Worm (Caenorhabditis elegans) whole organism, L3 larva: ENCODE results near the gene zip-11.

Experiments used
- R02D3.7 ChIP-seq: fragments of 150-350 bp; optimal IDR thresholded peaks from 2 replicates; lab custom pipeline; 2014; ENCODE audit warnings: missing biosample characterization, missing genetic modification characterization
- aly-2 ChIP-seq: fragments of 150-350 bp; optimal IDR thresholded peaks from 2 replicates; lab custom pipeline; 2014; ENCODE audit warnings: missing biosample characterization, missing genetic modification characterization
- ama-1 ChIP-seq: fragments of 150-350 bp; optimal IDR thresholded peaks from 2 replicates; lab custom pipeline; 2018
- ceh-28 ChIP-seq: fragments of 150-350 bp; optimal IDR thresholded peaks from 2 replicates; lab custom pipeline; 2014; ENCODE audit warnings: missing biosample characterization, missing genetic modification reagents, missing genetic modification characterization
- ceh-9 ChIP-seq: sonication (generic microtip); optimal IDR thresholded peaks from 2 replicates; lab custom pipeline; 2018; ENCODE audit warnings: missing biosample characterization, missing genetic modification characterization
- daf-12 ChIP-seq: fragments of 150-350 bp; optimal IDR thresholded peaks from 2 replicates; lab custom pipeline; 2014; ENCODE audit warnings: missing biosample characterization, missing genetic modification reagents, missing genetic modification characterization
- egl-27 ChIP-seq: sonication (generic microtip); optimal IDR thresholded peaks from 4 replicates; lab custom pipeline; 2017; ENCODE audit warnings: missing biosample characterization, missing genetic modification reagents, missing genetic modification characterization
- egl-5 ChIP-seq: fragments of 150-350 bp; optimal IDR thresholded peaks from 2 replicates; lab custom pipeline; 2017; ENCODE audit warnings: missing biosample characterization, missing genetic modification reagents, missing genetic modification characterization, inconsistent platforms
- elt-1 ChIP-seq: fragments of 150-350 bp; optimal IDR thresholded peaks from 2 replicates; lab custom pipeline; 2014; ENCODE audit warnings: missing biosample characterization, missing genetic modification characterization
- elt-2 ChIP-seq: sonication (generic microtip); optimal IDR thresholded peaks from 2 replicates; lab custom pipeline; 2016; ENCODE audit warnings: missing genetic modification reagents, mild to moderate bottlenecking, missing genetic modification characterization, missing compliant biosample characterization
- elt-3 ChIP-seq, 3 experiments: fragments of 150-350 bp in 1 of 3; sonication (generic microtip) in 2 of 3; optimal IDR thresholded peaks; 2 replicates in 2 of 3; 4 replicates in 1 of 3; lab custom pipeline; 2014 to 2017; ENCODE audit warnings: missing biosample characterization in 3 of 3, missing genetic modification characterization in 3 of 3
- eor-1 ChIP-seq, 2 experiments: fragments of 150-350 bp; optimal IDR thresholded peaks; 2 replicates each; lab custom pipeline; 2014 to 2018; ENCODE audit warnings: missing biosample characterization in 2 of 2, missing genetic modification characterization in 2 of 2
- fkh-2 ChIP-seq: fragments of 150-350 bp; optimal IDR thresholded peaks from 2 replicates; lab custom pipeline; 2014; ENCODE audit warnings: missing biosample characterization, missing genetic modification reagents, missing genetic modification characterization
- fos-1 ChIP-seq: fragments of 150-350 bp; optimal IDR thresholded peaks from 2 replicates; lab custom pipeline; 2014; ENCODE audit warnings: missing biosample characterization, missing genetic modification characterization
- hmg-11 ChIP-seq: sonication (generic microtip); optimal IDR thresholded peaks from 2 replicates; lab custom pipeline; 2016; ENCODE audit warnings: missing genetic modification characterization, missing compliant biosample characterization
- jun-1 ChIP-seq: fragments of 150-350 bp; optimal IDR thresholded peaks from 2 replicates; lab custom pipeline; 2014; ENCODE audit warnings: missing biosample characterization, missing genetic modification reagents, missing genetic modification characterization
- lin-15B ChIP-seq: fragments of 150-350 bp; optimal IDR thresholded peaks from 2 replicates; lab custom pipeline; 2014; ENCODE audit warnings: missing biosample characterization, missing genetic modification characterization
- lin-39 ChIP-seq: fragments of 150-350 bp; optimal IDR thresholded peaks from 2 replicates; lab custom pipeline; 2018; ENCODE audit warnings: missing biosample characterization, missing genetic modification reagents, missing genetic modification characterization
- lsy-12 ChIP-seq: sonication (generic microtip); optimal IDR thresholded peaks from 2 replicates; lab custom pipeline; 2016; ENCODE audit warnings: mild to moderate bottlenecking, missing genetic modification characterization, missing compliant biosample characterization
- mdl-1 ChIP-seq: fragments of 150-350 bp; optimal IDR thresholded peaks from 2 replicates; lab custom pipeline; 2014; ENCODE audit warnings: missing biosample characterization, missing genetic modification characterization
- nfya-1 ChIP-seq: sonication (generic microtip); optimal IDR thresholded peaks from 2 replicates; lab custom pipeline; 2017; ENCODE audit warnings: missing genetic modification characterization, mild to moderate bottlenecking, missing compliant biosample characterization, antibody characterized with exemption, moderate library complexity; ENCODE audit not compliant: insufficient read depth
- nhr-11 ChIP-seq: fragments of 150-350 bp; optimal IDR thresholded peaks from 2 replicates; lab custom pipeline; 2014; ENCODE audit warnings: missing biosample characterization, missing genetic modification characterization
- nhr-23 ChIP-seq: fragments of 150-350 bp; optimal IDR thresholded peaks from 2 replicates; lab custom pipeline; 2014; ENCODE audit warnings: missing biosample characterization, missing genetic modification reagents, missing genetic modification characterization
- nhr-237 ChIP-seq: fragments of 150-350 bp; optimal IDR thresholded peaks from 2 replicates; lab custom pipeline; 2014; ENCODE audit warnings: missing biosample characterization, missing genetic modification characterization
- nhr-25 ChIP-seq: sonication (generic microtip); optimal IDR thresholded peaks from 2 replicates; lab custom pipeline; 2017; ENCODE audit warnings: missing biosample characterization, missing genetic modification characterization
- nhr-67 ChIP-seq: fragments of 150-350 bp; optimal IDR thresholded peaks from 2 replicates; lab custom pipeline; 2014; ENCODE audit warnings: missing biosample characterization, missing genetic modification characterization
- nhr-77 ChIP-seq: fragments of 150-350 bp; optimal IDR thresholded peaks from 2 replicates; lab custom pipeline; 2014; ENCODE audit warnings: missing biosample characterization, missing genetic modification characterization
- pha-4 ChIP-seq: fragments of 150-350 bp; optimal IDR thresholded peaks from 2 replicates; lab custom pipeline; 2014; ENCODE audit warnings: missing biosample characterization, missing genetic modification reagents, missing genetic modification characterization
- pqm-1 ChIP-seq: fragments of 150-350 bp; optimal IDR thresholded peaks from 2 replicates; lab custom pipeline; 2017; ENCODE audit warnings: missing biosample characterization, missing genetic modification characterization, inconsistent platforms
- sea-2 ChIP-seq: fragments of 150-350 bp; sonication (generic microtip); optimal IDR thresholded peaks from 4 replicates; lab custom pipeline; 2014; ENCODE audit warnings: missing biosample characterization, missing genetic modification reagents, missing genetic modification characterization
- skn-1 ChIP-seq: fragments of 150-350 bp; optimal IDR thresholded peaks from 2 replicates; lab custom pipeline; 2014; ENCODE audit warnings: missing biosample characterization, missing genetic modification characterization
- unc-62 ChIP-seq: fragments of 150-350 bp; sonication (generic microtip); optimal IDR thresholded peaks from 4 replicates; lab custom pipeline; 2014; ENCODE audit warnings: missing biosample characterization, missing genetic modification reagents, missing genetic modification characterization
- ztf-4 ChIP-seq: fragments of 150-350 bp; optimal IDR thresholded peaks from 2 replicates; lab custom pipeline; 2014; ENCODE audit warnings: missing biosample characterization, missing genetic modification characterization

Gene zip-11

DNA sequence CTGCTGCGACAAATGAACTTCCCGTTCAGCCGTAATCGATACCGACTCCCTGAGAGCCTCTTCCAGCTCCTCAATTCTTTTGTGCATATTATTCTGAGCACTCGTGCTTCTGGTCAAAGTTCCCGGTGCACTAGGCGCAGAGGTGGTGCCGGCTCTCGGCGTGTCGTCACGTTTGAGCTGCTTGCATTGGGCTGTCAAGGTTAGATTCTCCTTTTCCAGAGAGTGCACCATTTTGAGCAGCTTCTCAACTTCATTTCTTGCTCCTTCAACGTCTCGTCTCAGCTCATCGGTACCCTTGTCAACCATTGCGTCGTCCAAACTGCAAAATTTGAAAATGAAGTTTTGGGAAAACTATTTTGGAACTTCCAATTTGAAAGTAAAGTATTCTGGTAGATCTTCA, 34.4 kb downstream of the zip-11 start:
- no peak for TF ChIP-seq nhr-77

DNA sequence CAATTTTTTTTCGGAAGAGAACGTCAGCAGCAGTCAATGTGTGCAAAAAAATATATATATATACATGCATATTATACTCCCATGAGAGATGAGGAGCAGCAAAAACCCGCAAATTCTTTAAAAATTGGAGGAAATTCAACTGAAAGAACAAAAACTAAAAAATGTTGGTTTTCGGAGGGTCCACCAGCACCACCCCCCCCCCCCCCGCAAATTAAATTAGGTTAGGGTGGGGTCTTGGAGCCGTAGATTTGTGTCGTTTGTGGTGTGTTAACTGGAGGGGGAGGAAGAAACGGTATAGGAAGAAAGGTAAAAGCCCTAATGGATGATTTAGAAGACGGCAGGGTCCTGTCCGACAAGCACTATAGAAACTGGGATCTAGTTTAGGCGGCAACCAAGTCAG, 37.3 kb downstream of the zip-11 start:
- TF ChIP-seq fos-1 (tag; lab: Kevin White, UChicago) (no peak), daf-12 (tag; lab: Kevin White, UChicago) (no peak), nhr-11 (tag; lab: Kevin White, UChicago) (no peak), sea-2 (no peak), pqm-1 (no peak), egl-5 (no peak), ceh-28 (tag; lab: Kevin White, UChicago) (no peak), egl-27 (tag; lab: Kevin White, UChicago) (no peak), fkh-2 (tag; lab: Kevin White, UChicago) (no peak), lin-15B (no peak), ceh-9 (tag; lab: Kevin White, UChicago) (no peak), R02D3.7 (tag; lab: Kevin White, UChicago) (no peak), nhr-25 (tag; lab: Kevin White, UChicago) (no peak), nhr-23 (no peak)

DNA sequence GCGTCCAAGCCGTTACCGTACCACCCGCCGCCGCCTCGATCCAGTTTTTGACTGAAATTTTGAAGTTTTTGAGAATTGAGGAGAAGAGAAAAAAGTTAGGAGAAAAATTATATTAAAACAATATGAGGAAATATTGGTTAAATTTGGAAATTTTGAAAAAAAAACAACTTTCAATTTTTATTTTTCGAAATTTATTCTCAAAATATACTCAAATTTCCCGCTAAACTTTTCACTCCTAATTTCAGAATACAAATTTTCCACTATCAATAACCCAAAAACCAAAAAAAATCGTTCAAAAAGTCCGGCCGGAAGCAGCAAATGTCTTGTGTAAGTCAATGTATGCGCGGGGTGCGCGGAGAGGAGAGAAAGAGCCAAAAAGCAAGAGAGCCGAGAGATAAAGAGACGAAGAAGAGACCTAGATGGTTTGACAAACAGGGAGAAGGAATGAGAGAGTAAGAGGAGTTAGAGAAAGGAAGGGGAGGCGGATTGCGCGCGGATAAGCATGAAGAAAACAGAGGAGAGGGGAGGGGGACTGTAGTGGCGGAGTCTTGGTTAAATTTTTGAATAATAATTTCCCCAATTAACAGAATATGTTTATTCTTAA, 39.0 kb downstream of the zip-11 start, which contains the start of gene elks-1:
Gene elks-1, minus strand, starts transcription at position 51 of the 604 bp plus-strand sequence.
- TF ChIP-seq lin-39: peak; percentile 0
- peak; percentile 37 for TF ChIP-seq hmg-11 (tag; lab: Kevin White, UChicago)
- TF ChIP-seq nfya-1: peak; percentile 48
- no peak for TF ChIP-seq skn-1 (tag; lab: Kevin White, UChicago)

DNA sequence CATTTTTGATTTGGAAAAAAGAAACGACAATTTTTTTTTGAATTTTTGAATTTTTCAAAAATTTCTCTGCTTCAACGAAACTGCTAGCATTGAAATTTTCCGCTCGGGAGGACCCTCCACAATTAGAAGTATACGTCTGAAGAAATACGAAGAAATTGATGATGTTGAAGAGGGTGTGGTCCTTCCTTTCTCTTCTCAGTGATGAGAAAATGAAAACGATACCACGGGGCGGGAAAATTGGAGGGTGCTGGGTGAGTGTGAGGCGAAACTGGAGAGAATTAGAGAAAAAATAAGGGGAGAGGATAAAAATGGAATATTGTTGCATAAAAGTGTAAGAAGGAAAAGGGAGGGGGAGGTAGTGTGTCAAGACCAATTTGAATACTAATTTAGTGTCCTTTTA, 40.9 kb downstream of the zip-11 start:
- TF ChIP-seq nfya-1: peak; percentile 0
- TF ChIP-seq eor-1 (tag; optimal IDR thresholded peaks at IDR 0.05; lab: Kevin White, UChicago): no peak
- TF ChIP-seq nhr-237 (tag; lab: Kevin White, UChicago): no peak
- TF ChIP-seq lin-15B: no peak
- TF ChIP-seq elt-3 (tag; optimal IDR thresholded peaks at IDR 0.05; lab: Kevin White, UChicago): no peak
- TF ChIP-seq, all 47 proteins: peak for 1

DNA sequence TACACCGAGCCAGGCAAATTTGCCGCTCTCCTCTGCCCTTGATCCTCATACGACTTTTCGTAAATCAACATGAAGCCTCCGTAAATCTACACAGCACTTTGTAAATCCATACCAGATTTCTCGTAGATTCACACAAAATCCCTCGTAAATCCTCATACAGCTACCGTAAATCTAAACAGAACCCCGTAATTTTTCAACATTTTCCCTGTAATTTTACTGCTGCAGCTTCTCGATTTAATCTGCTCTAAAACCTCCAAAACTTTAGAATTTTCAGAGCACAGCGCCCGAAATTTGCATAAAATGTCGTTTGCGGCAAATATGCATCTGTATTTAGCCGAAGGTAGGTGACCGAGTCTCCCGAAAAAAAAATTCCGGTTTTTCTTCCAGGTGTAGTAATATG, 43.7 kb downstream of the zip-11 start, which contains the start of gene F42A6.1:
Gene F42A6.1, plus strand, starts transcription at position 301 of the 400 bp plus-strand sequence.
- TF ChIP-seq nhr-77: no peak
- no peak for TF ChIP-seq ceh-9 (tag; lab: Kevin White, UChicago)
- no peak for TF ChIP-seq ztf-4 (tag; lab: Kevin White, UChicago)
- TF ChIP-seq egl-27 (tag; lab: Kevin White, UChicago): no peak
- no peak for TF ChIP-seq pqm-1
- no peak for TF ChIP-seq aly-2
- TF ChIP-seq elt-1 (tag; lab: Kevin White, UChicago): no peak
- TF ChIP-seq R02D3.7 (tag; lab: Kevin White, UChicago): no peak
- no peak for TF ChIP-seq jun-1
- TF ChIP-seq lsy-12: no peak
- TF ChIP-seq ama-1 (lab: Kevin White, UChicago): no peak
- no peak for TF ChIP-seq nhr-67 (tag; lab: Kevin White, UChicago)
- TF ChIP-seq mdl-1 (tag; lab: Kevin White, UChicago): no peak
- no peak for TF ChIP-seq elt-2 (tag; lab: Kevin White, UChicago)
- no peak for TF ChIP-seq lin-15B
- TF ChIP-seq elt-3 (tag; optimal IDR thresholded peaks at IDR 0.05; lab: Kevin White, UChicago): no peak
- TF ChIP-seq pha-4 (tag; lab: Kevin White, UChicago): no peak
- TF ChIP-seq unc-62 (GFP tag; lab: Kevin White, UChicago): no peak
- TF ChIP-seq sea-2: no peak
